Worm (Caenorhabditis elegans) whole organism, L1 larva: Measurements from ENCODE around the gene F37A8.1.

ENCODE experiments used
- C04F5.9 ChIP-seq: sonication (generic microtip); optimal IDR thresholded peaks from 2 replicates; lab custom pipeline; 2016; ENCODE audit warnings: missing genetic modification characterization, missing compliant biosample characterization
- C16A3.4 ChIP-seq: fragments of 150-350 bp; optimal IDR thresholded peaks from 2 replicates; lab custom pipeline; 2014; ENCODE audit warnings: missing biosample characterization, missing genetic modification characterization
- F16B12.6 ChIP-seq: fragments of 150-350 bp; optimal IDR thresholded peaks from 2 replicates; lab custom pipeline; 2014; ENCODE audit warnings: missing biosample characterization, missing genetic modification characterization
- alr-1 ChIP-seq: fragments of 200-800 bp; sonication (Bioruptor generic); optimal IDR thresholded peaks from 2 replicates; lab custom pipeline; 2018; ENCODE audit warnings: borderline replicate concordance, mild to moderate bottlenecking, missing genetic modification characterization, missing compliant biosample characterization
- aly-2 ChIP-seq: fragments of 150-350 bp; optimal IDR thresholded peaks from 2 replicates; lab custom pipeline; 2014; ENCODE audit warnings: missing biosample characterization, missing genetic modification characterization
- ama-1 ChIP-seq: fragments of 150-350 bp; optimal IDR thresholded peaks from 2 replicates; lab custom pipeline; 2014
- blmp-1 ChIP-seq: fragments of 150-350 bp; optimal IDR thresholded peaks from 2 replicates; lab custom pipeline; 2014; ENCODE audit warnings: missing biosample characterization, missing genetic modification characterization
- ceh-63 ChIP-seq: fragments of 200-800 bp; sonication (Bioruptor generic); optimal IDR thresholded peaks from 2 replicates; lab custom pipeline; 2018; ENCODE audit warnings: mild to moderate bottlenecking, missing genetic modification characterization, missing compliant biosample characterization
- ceh-82 ChIP-seq, 3 experiments: fragments of 150-350 bp in 1 of 3; sonication (generic microtip) in 2 of 3; optimal IDR thresholded peaks; 2 replicates each; lab custom pipeline; 2014 to 2017; ENCODE audit warnings: missing biosample characterization in 3 of 3, missing genetic modification characterization in 3 of 3
- ceh-90 ChIP-seq: sonication (generic microtip); optimal IDR thresholded peaks from 2 replicates; lab custom pipeline; 2016; ENCODE audit warnings: missing genetic modification characterization, missing compliant biosample characterization
- ces-1 ChIP-seq: fragments of 150-350 bp; optimal IDR thresholded peaks from 2 replicates; lab custom pipeline; 2014; ENCODE audit warnings: missing biosample characterization, missing genetic modification reagents, missing genetic modification characterization
- efl-1 ChIP-seq, 4 experiments: fragments of 150-350 bp; optimal IDR thresholded peaks in 3 of 4; peaks in 1 of 4; 1 replicate in 1 of 4; 2 replicates in 3 of 4; lab custom pipeline; 2014; ENCODE audit warnings: missing biosample characterization in 2 of 4, missing genetic modification characterization in 2 of 4, missing genetic modification reagents in 2 of 4
- egl-27 ChIP-seq, 2 experiments: fragments of 150-350 bp in 1 of 2; sonication (generic microtip); optimal IDR thresholded peaks; 3 replicates each; lab custom pipeline; 2017 to 2018; ENCODE audit warnings: missing biosample characterization in 2 of 2, missing genetic modification characterization in 2 of 2, missing genetic modification reagents in 2 of 2
- elt-3 ChIP-seq, 6 experiments: fragments of 150-350 bp in 1 of 6; sonication (generic microtip); optimal IDR thresholded peaks; 2 replicates each; lab custom pipeline; 2017 to 2018; ENCODE audit warnings: missing biosample characterization in 6 of 6, missing genetic modification characterization in 6 of 6, inconsistent platforms in 1 of 6
- hlh-17 ChIP-seq: fragments of 200-800 bp; sonication (Bioruptor generic); optimal IDR thresholded peaks from 2 replicates; lab custom pipeline; 2018; ENCODE audit warnings: missing genetic modification characterization, mild to moderate bottlenecking, missing compliant biosample characterization, moderate library complexity, borderline replicate concordance
- irx-1 ChIP-seq: sonication (generic microtip); optimal IDR thresholded peaks from 2 replicates; lab custom pipeline; 2016; ENCODE audit warnings: missing genetic modification characterization, missing compliant biosample characterization
- lin-13 ChIP-seq: fragments of 150-350 bp; optimal IDR thresholded peaks from 2 replicates; lab custom pipeline; 2014; ENCODE audit warnings: missing biosample characterization, missing genetic modification reagents, missing genetic modification characterization
- lin-14 ChIP-seq: fragments of 200-800 bp; sonication (Bioruptor generic); optimal IDR thresholded peaks from 2 replicates; lab custom pipeline; 2018; ENCODE audit warnings: mild to moderate bottlenecking, missing genetic modification characterization, moderate library complexity, missing compliant biosample characterization
- lin-15B ChIP-seq: fragments of 150-350 bp; sonication (generic microtip); optimal IDR thresholded peaks from 3 replicates; lab custom pipeline; 2014; ENCODE audit warnings: missing biosample characterization, missing genetic modification characterization
- lin-35 ChIP-seq, 2 experiments: fragments of 150-350 bp; optimal IDR thresholded peaks; 2 replicates each; lab custom pipeline; 2014; ENCODE audit warnings: missing biosample characterization in 2 of 2, missing genetic modification characterization in 2 of 2, missing genetic modification reagents in 2 of 2
- lir-3 ChIP-seq: sonication (generic microtip); optimal IDR thresholded peaks from 2 replicates; lab custom pipeline; 2016; ENCODE audit warnings: mild to moderate bottlenecking, missing genetic modification characterization, moderate library complexity, missing compliant biosample characterization; ENCODE audit not compliant: poor library complexity
- lsy-2 ChIP-seq, 2 experiments: fragments of 150-350 bp; optimal IDR thresholded peaks; 2 replicates each; lab custom pipeline; 2014; ENCODE audit warnings: missing biosample characterization in 2 of 2, missing genetic modification characterization in 2 of 2
- mdl-1 ChIP-seq, 2 experiments: fragments of 150-350 bp; optimal IDR thresholded peaks; 2 replicates each; lab custom pipeline; 2014 to 2017; ENCODE audit warnings: missing biosample characterization in 2 of 2, missing genetic modification characterization in 2 of 2, inconsistent platforms in 1 of 2
- mep-1 ChIP-seq: fragments of 150-350 bp; optimal IDR thresholded peaks from 2 replicates; lab custom pipeline; 2014; ENCODE audit warnings: missing biosample characterization, missing genetic modification characterization
- nhr-11 ChIP-seq: fragments of 150-350 bp; optimal IDR thresholded peaks from 2 replicates; lab custom pipeline; 2014; ENCODE audit warnings: missing biosample characterization, missing genetic modification characterization
- nhr-20 ChIP-seq: sonication (generic microtip); optimal IDR thresholded peaks from 2 replicates; lab custom pipeline; 2016; ENCODE audit warnings: mild to moderate bottlenecking, missing genetic modification characterization, missing compliant biosample characterization
- nhr-77 ChIP-seq: fragments of 150-350 bp; optimal IDR thresholded peaks from 2 replicates; lab custom pipeline; 2014; ENCODE audit warnings: missing biosample characterization, missing genetic modification characterization
- nhr-84 ChIP-seq: sonication (generic microtip); optimal IDR thresholded peaks from 2 replicates; lab custom pipeline; 2017; ENCODE audit warnings: missing biosample characterization, missing genetic modification characterization
- nhr-85 ChIP-seq: sonication (generic microtip); peaks from one replicate; lab custom pipeline; 2016; ENCODE audit warnings: missing genetic modification characterization, inconsistent platforms, missing compliant biosample characterization
- pqm-1 ChIP-seq: sonication (generic microtip); optimal IDR thresholded peaks from 3 replicates; lab custom pipeline; 2017; ENCODE audit warnings: missing biosample characterization, missing genetic modification characterization
- skn-1 ChIP-seq: fragments of 150-350 bp; optimal IDR thresholded peaks from 2 replicates; lab custom pipeline; 2014; ENCODE audit warnings: missing biosample characterization, missing genetic modification characterization
- snu-23 ChIP-seq: sonication (generic microtip); optimal IDR thresholded peaks from 2 replicates; lab custom pipeline; 2016; ENCODE audit warnings: missing genetic modification characterization, missing compliant biosample characterization
- swsn-7 ChIP-seq: sonication (generic microtip); optimal IDR thresholded peaks from 2 replicates; lab custom pipeline; 2016; ENCODE audit warnings: missing genetic modification characterization, missing compliant biosample characterization
- tbx-2 ChIP-seq: sonication (generic microtip); optimal IDR thresholded peaks from 2 replicates; lab custom pipeline; 2016; ENCODE audit warnings: missing genetic modification characterization, missing compliant biosample characterization
- unc-130 ChIP-seq: fragments of 150-350 bp; optimal IDR thresholded peaks from 2 replicates; lab custom pipeline; 2017; ENCODE audit warnings: missing biosample characterization, missing genetic modification characterization, inconsistent platforms
- unc-98 ChIP-seq: fragments of 200-800 bp; sonication (Bioruptor generic); IDR thresholded peaks from 2 replicates; pipeline ENCODE4 v1.3.6; 2022; ENCODE audit warnings: missing genetic modification characterization, missing compliant biosample characterization
- xbp-1 ChIP-seq: sonication (generic microtip); optimal IDR thresholded peaks from 2 replicates; lab custom pipeline; 2016; ENCODE audit warnings: missing genetic modification characterization, missing compliant biosample characterization
- zag-1 ChIP-seq: fragments of 150-350 bp; optimal IDR thresholded peaks from 2 replicates; lab custom pipeline; 2014; ENCODE audit warnings: missing biosample characterization, missing genetic modification characterization
- zip-4 ChIP-seq: fragments of 200-800 bp; sonication (Bioruptor generic); optimal IDR thresholded peaks from 2 replicates; lab custom pipeline; 2018; ENCODE audit warnings: mild to moderate bottlenecking, missing genetic modification characterization, moderate library complexity, missing compliant biosample characterization
- ztf-4 ChIP-seq: fragments of 150-350 bp; optimal IDR thresholded peaks from 2 replicates; lab custom pipeline; 2014; ENCODE audit warnings: missing biosample characterization, missing genetic modification characterization

Gene F37A8.1

ce11 chrIII:3927450-3927849, 786 bp upstream of the F37A8.1 start (continued):
- TF ChIP-seq blmp-1 (tag; lab: Kevin White, UChicago) (no peak), nhr-77 (tag; lab: Kevin White, UChicago) (no peak), ceh-82 (tag; optimal IDR thresholded peaks at IDR 0.05; lab: Kevin White, UChicago) (no peak), skn-1 (no peak), lin-15B (tag; lab: Kevin White, UChicago) (no peak), lin-14 (peak; percentile 79), ces-1 (GFP tag; lab: Kevin White, UChicago) (no peak)

ce11 chrIII:3931423-3931822, 3.2 kb downstream of the F37A8.1 start, which contains the start of gene F37A8.2:
TSS of gene F37A8.2 (minus strand) at chrIII:3931523.
- no peak for TF ChIP-seq nhr-84 (tag; lab: Kevin White, UChicago)
- no peak for TF ChIP-seq unc-98 (GFP tag; lab: Robert Waterston, UW)
- TF ChIP-seq efl-1 (optimal IDR thresholded peaks at IDR 0.05; lab: Kevin White, UChicago): no peak
- peak in 1 of 2 experiments; percentile 84 for TF ChIP-seq efl-1 (GFP tag; optimal IDR thresholded peaks at IDR 0.05 in 1 of 2; lab: Kevin White, UChicago)
- TF ChIP-seq, all 84 proteins: peak for 1

- no peak for TF ChIP-seq lsy-2 (tag; optimal IDR thresholded peaks at IDR 0.05; lab: Kevin White, UChicago)
- no peak for TF ChIP-seq ceh-63 (GFP tag; lab: Kevin White, UChicago)
- TF ChIP-seq xbp-1 (tag; lab: Kevin White, UChicago): no peak
Measured at ce11 chrIII:3935808-3936207, 7.6 kb downstream of the F37A8.1 start, which contains the start of gene npl-10. TSS of gene npl-10 (minus strand) at chrIII:3935908.

DNA sequence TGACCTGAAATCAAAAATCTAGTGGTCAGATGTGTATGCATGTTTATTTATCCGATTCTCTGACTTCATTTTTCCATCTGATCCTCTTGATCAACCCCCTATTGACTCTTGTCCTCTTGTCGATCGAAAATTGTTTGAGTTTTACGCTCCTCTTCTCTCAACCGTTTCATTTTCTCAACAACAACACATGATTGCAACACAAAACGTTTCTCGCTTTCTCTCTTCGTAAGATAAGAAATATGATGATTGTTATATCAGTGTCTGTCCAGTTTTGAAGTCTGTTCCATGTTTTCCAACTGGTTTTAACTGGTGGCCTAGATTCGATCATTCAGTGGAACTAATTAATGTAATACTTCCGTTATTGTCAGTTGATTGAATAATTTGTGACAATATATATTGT, 23.8 kb downstream of the F37A8.1 start:
- TF ChIP-seq F16B12.6 (tag; lab: Kevin White, UChicago) (no peak), tbx-2 (tag; lab: Kevin White, UChicago) (no peak), ceh-82 (tag; optimal IDR thresholded peaks at IDR 0.05; lab: Kevin White, UChicago) (no peak), alr-1 (tag; lab: Kevin White, UChicago) (no peak), nhr-85 (tag; lab: Kevin White, UChicago) (no peak), pqm-1 (tag; lab: Kevin White, UChicago) (no peak), ztf-4 (tag; lab: Kevin White, UChicago) (no peak), irx-1 (tag; lab: Kevin White, UChicago) (no peak), egl-27 (tag; optimal IDR thresholded peaks at IDR 0.05; lab: Kevin White, UChicago) (no peak), mdl-1 (tag; optimal IDR thresholded peaks at IDR 0.05; lab: Kevin White, UChicago) (peak in 1 of 2 experiments; percentile 30), efl-1 (optimal IDR thresholded peaks at IDR 0.05; lab: Kevin White, UChicago) (no peak), efl-1 (GFP tag; optimal IDR thresholded peaks at IDR 0.05 in 1 of 2; lab: Kevin White, UChicago) (no peak), lsy-2 (tag; optimal IDR thresholded peaks at IDR 0.05; lab: Kevin White, UChicago) (peak in 1 of 2 experiments; percentile 0), blmp-1 (tag; lab: Kevin White, UChicago) (peak; percentile 91), lin-14 (peak; percentile 44), lin-35 (GFP tag; optimal IDR thresholded peaks at IDR 0.05; lab: Kevin White, UChicago) (peak in 1 of 2 experiments; percentile 64), skn-1 (no peak), elt-3 (tag; optimal IDR thresholded peaks at IDR 0.05; lab: Kevin White, UChicago) (peak in 1 of 6 experiments; percentile 33), ama-1 (lab: Kevin White, UChicago) (no peak), unc-130 (tag; lab: Kevin White, UChicago) (peak; percentile 64), lin-13 (GFP tag; lab: Kevin White, UChicago) (no peak), mep-1 (peak; percentile 12), aly-2 (tag; lab: Kevin White, UChicago) (no peak), swsn-7 (tag; lab: Kevin White, UChicago) (no peak), nhr-20 (tag; lab: Kevin White, UChicago) (peak; percentile 7), zag-1 (no peak), snu-23 (GFP tag; lab: Kevin White, UChicago) (peak; percentile 11), lir-3 (tag; lab: Kevin White, UChicago) (no peak), ces-1 (GFP tag; lab: Kevin White, UChicago) (no peak), C16A3.4 (peak; percentile 28), lin-15B (tag; lab: Kevin White, UChicago) (no peak), nhr-11 (tag; lab: Kevin White, UChicago) (no peak), C04F5.9 (tag; lab: Kevin White, UChicago) (no peak), ceh-90 (tag; lab: Kevin White, UChicago) (no peak), hlh-17 (GFP tag; lab: Kevin White, UChicago) (no peak), zip-4 (GFP tag; lab: Kevin White, UChicago) (no peak)
